Fruit fly (Drosophila melanogaster): ENCODE data around the gene Nup98-96.

- TF ChIP-seq CG7101 (tag; optimal IDR thresholded peaks at IDR 0.05): peak; percentile 79
- TF ChIP-seq CG7045 (GFP tag; optimal IDR thresholded peaks at IDR 0.05): peak; percentile 72
- TF ChIP-seq Hr96 (GFP tag; optimal IDR thresholded peaks at IDR 0.05): peak; percentile 90
- TF ChIP-seq CG11617 (GFP tag; optimal IDR thresholded peaks at IDR 0.05): peak; percentile 84
- TF ChIP-seq CG5204 (GFP tag; optimal IDR thresholded peaks at IDR 0.05): peak; percentile 85
- peak; percentile 93 for TF ChIP-seq Mnt (GFP tag; optimal IDR thresholded peaks at IDR 0.05)
Measured at dm6 chr3R:23781466-23781935, at the start of gene Nup98-96, which contains the start of gene mbc.
